Fruit fly (Drosophila melanogaster) whole organism, embryonic: ENCODE measurements around the gene CG2931.
A peak's percentile ranks its signal among the peaks of the same experiment; 100 is the strongest.

ENCODE experiments used
- Asciz ChIP-seq: fragments of 200-800 bp; sonication (Bioruptor generic); optimal IDR thresholded peaks from 2 replicates; lab custom pipeline; 2017; ENCODE audit warnings: missing biosample characterization, mild to moderate bottlenecking, missing genetic modification characterization, missing genetic modification reagents
- CG10321 ChIP-seq: fragments of 200-800 bp; sonication (Bioruptor generic); IDR thresholded peaks from 2 replicates; pipeline ENCODE4 v1.3.6; 2022; ENCODE audit warnings: missing biosample characterization, missing genetic modification characterization
- CG11085 ChIP-seq: fragments of 200-800 bp; sonication (Bioruptor generic); IDR thresholded peaks from 2 replicates; pipeline ENCODE4 v1.3.6; 2022; ENCODE audit warnings: missing biosample characterization, missing genetic modification characterization
- CG1233 ChIP-seq: fragments of 200-800 bp; sonication (Bioruptor generic); optimal IDR thresholded peaks from 4 replicates; lab custom pipeline; 2018; ENCODE audit warnings: missing biosample characterization, mild to moderate bottlenecking, missing genetic modification characterization
- CG13287 ChIP-seq: fragments of 200-800 bp; sonication (Bioruptor generic); IDR thresholded peaks from 2 replicates; pipeline ENCODE4 v1.3.6; 2022; ENCODE audit warnings: missing biosample characterization, missing genetic modification characterization; ENCODE audit not compliant: partially characterized antibody
- CG1529 ChIP-seq: fragments of 200-800 bp; sonication (Bioruptor generic); optimal IDR thresholded peaks from 3 replicates; lab custom pipeline; 2018; ENCODE audit warnings: missing biosample characterization, missing genetic modification characterization
- CG1603 ChIP-seq: fragments of 200-800 bp; sonication (Bioruptor generic); optimal IDR thresholded peaks from 2 replicates; lab custom pipeline; 2019; ENCODE audit warnings: missing biosample characterization, mild to moderate bottlenecking, missing genetic modification characterization, moderate library complexity
- CG16813 ChIP-seq: fragments of 200-800 bp; sonication (Bioruptor generic); IDR thresholded peaks from 3 replicates; pipeline ENCODE4 v1.3.6; 2022; ENCODE audit warnings: missing biosample characterization, missing genetic modification characterization; ENCODE audit not compliant: partially characterized antibody
- CG17361 ChIP-seq: fragments of 200-800 bp; sonication (Bioruptor generic); IDR thresholded peaks from 3 replicates; pipeline ENCODE4 v1.3.6; 2022; ENCODE audit warnings: missing biosample characterization, missing genetic modification characterization
- CG17829 ChIP-seq: fragments of 200-800 bp; optimal IDR thresholded peaks from 2 replicates; lab custom pipeline; 2019; ENCODE audit warnings: missing biosample characterization, mild to moderate bottlenecking, missing genetic modification characterization, moderate library complexity
- CG18619 ChIP-seq: fragments of 200-800 bp; sonication (Bioruptor generic); optimal IDR thresholded peaks from 3 replicates; lab custom pipeline; 2017; ENCODE audit warnings: missing biosample characterization, mild to moderate bottlenecking, missing genetic modification characterization
- CG33213 ChIP-seq: fragments of 200-800 bp; sonication (Bioruptor generic); optimal IDR thresholded peaks from 3 replicates; lab custom pipeline; 2016; ENCODE audit warnings: missing biosample characterization, missing genetic modification characterization
- CG3407 ChIP-seq: fragments of 200-800 bp; sonication (Bioruptor generic); optimal IDR thresholded peaks from 2 replicates; lab custom pipeline; 2018; ENCODE audit warnings: missing biosample characterization, mild to moderate bottlenecking, missing genetic modification characterization
- CG4328 ChIP-seq: fragments of 200-800 bp; sonication (Bioruptor generic); optimal IDR thresholded peaks from 3 replicates; lab custom pipeline; 2017; ENCODE audit warnings: missing biosample characterization, missing genetic modification reagents, missing genetic modification characterization
- CG6654 ChIP-seq: fragments of 200-800 bp; sonication (Bioruptor generic); optimal IDR thresholded peaks from 2 replicates; lab custom pipeline; 2017; ENCODE audit warnings: missing biosample characterization, mild to moderate bottlenecking, missing genetic modification characterization
- CG7556 ChIP-seq: fragments of 200-800 bp; sonication (Bioruptor generic); optimal IDR thresholded peaks from 2 replicates; lab custom pipeline; 2017; ENCODE audit warnings: missing biosample characterization, mild to moderate bottlenecking, missing genetic modification characterization
- CG7839 ChIP-seq: fragments of 200-800 bp; sonication (Bioruptor generic); optimal IDR thresholded peaks from 3 replicates; lab custom pipeline; 2018; ENCODE audit warnings: missing biosample characterization, mild to moderate bottlenecking, missing genetic modification characterization, moderate library complexity
- CG8388 ChIP-seq: fragments of 200-800 bp; sonication (Bioruptor generic); optimal IDR thresholded peaks from 2 replicates; lab custom pipeline; 2019; ENCODE audit warnings: missing biosample characterization, mild to moderate bottlenecking, missing genetic modification characterization, moderate library complexity
- CG9437 ChIP-seq: fragments of 200-800 bp; sonication (Bioruptor generic); optimal IDR thresholded peaks from 2 replicates; lab custom pipeline; 2018; ENCODE audit warnings: missing biosample characterization, mild to moderate bottlenecking, missing genetic modification characterization
- CG9817 ChIP-seq: fragments of 200-800 bp; sonication (Bioruptor generic); optimal IDR thresholded peaks from 2 replicates; lab custom pipeline; 2018; ENCODE audit warnings: missing biosample characterization, mild to moderate bottlenecking, missing genetic modification characterization, moderate library complexity
- Dip2 ChIP-seq: fragments of 200-800 bp; sonication (Bioruptor generic); IDR thresholded peaks from 2 replicates; pipeline ENCODE4 v1.3.6; 2022; ENCODE audit warnings: missing biosample characterization, missing genetic modification characterization
- Dip3 ChIP-seq: fragments of 200-800 bp; sonication (Bioruptor generic); optimal IDR thresholded peaks from 3 replicates; lab custom pipeline; 2016; ENCODE audit warnings: missing biosample characterization, missing genetic modification characterization
- Doc2 ChIP-seq: fragments of 200-800 bp; sonication (Bioruptor generic); IDR thresholded peaks from 2 replicates; pipeline ENCODE4 v1.3.6; 2022; ENCODE audit warnings: missing biosample characterization, missing genetic modification characterization
- Fer2 ChIP-seq: fragments of 200-800 bp; sonication (Bioruptor generic); optimal IDR thresholded peaks from 2 replicates; lab custom pipeline; 2018; ENCODE audit warnings: missing biosample characterization, mild to moderate bottlenecking, missing genetic modification characterization, moderate library complexity
- HLH4C ChIP-seq: fragments of 200-800 bp; sonication (Bioruptor generic); IDR thresholded peaks from 3 replicates; pipeline ENCODE4 v1.3.6; 2022; ENCODE audit warnings: missing biosample characterization, missing genetic modification characterization; ENCODE audit not compliant: partially characterized antibody
- Mad ChIP-seq: fragments of 200-800 bp; sonication (Bioruptor generic); optimal IDR thresholded peaks from 2 replicates; lab custom pipeline; 2016; ENCODE audit warnings: missing biosample characterization, missing genetic modification characterization
- Myb ChIP-seq: fragments of 200-800 bp; sonication (Bioruptor generic); optimal IDR thresholded peaks from 2 replicates; lab custom pipeline; 2016; ENCODE audit warnings: missing biosample characterization, missing genetic modification characterization
- Nf-YC ChIP-seq: fragments of 200-800 bp; optimal IDR thresholded peaks from 3 replicates; lab custom pipeline; 2019; ENCODE audit warnings: missing biosample characterization, mild to moderate bottlenecking, missing genetic modification characterization, moderate library complexity
- NfI ChIP-seq: fragments of 200-800 bp; sonication (Bioruptor generic); optimal IDR thresholded peaks from 3 replicates; lab custom pipeline; 2018; ENCODE audit warnings: missing biosample characterization, mild to moderate bottlenecking, missing genetic modification characterization, moderate library complexity
- ash1 ChIP-seq: fragments of 200-800 bp; sonication (Bioruptor generic); optimal IDR thresholded peaks from 2 replicates; lab custom pipeline; 2018; ENCODE audit warnings: missing biosample characterization, mild to moderate bottlenecking, missing genetic modification characterization
- bcd ChIP-seq: fragments of 200-800 bp; sonication (Bioruptor generic); optimal IDR thresholded peaks from 2 replicates; lab custom pipeline; 2017; ENCODE audit warnings: missing biosample characterization, mild to moderate bottlenecking, missing genetic modification characterization
- bowl ChIP-seq: fragments of 200-800 bp; sonication (Bioruptor generic); IDR thresholded peaks from 2 replicates; pipeline ENCODE4 v1.3.6; 2022; ENCODE audit warnings: missing biosample characterization, missing genetic modification characterization
- br ChIP-seq: fragments of >200 bp; optimal IDR thresholded peaks from 2 replicates; lab custom pipeline; 2017
- chinmo ChIP-seq: fragments of 200-800 bp; sonication (Bioruptor generic); IDR thresholded peaks from 4 replicates; pipeline ENCODE4 v1.3.6; 2022; ENCODE audit warnings: missing biosample characterization, missing genetic modification characterization; ENCODE audit not compliant: partially characterized antibody
- ci ChIP-seq: fragments of 200-800 bp; sonication (Bioruptor generic); IDR thresholded peaks from 3 replicates; pipeline ENCODE4 v1.3.6; 2022; ENCODE audit warnings: missing biosample characterization, missing genetic modification characterization
- cwo ChIP-seq: fragments of 200-800 bp; sonication (Bioruptor generic); optimal IDR thresholded peaks from 3 replicates; lab custom pipeline; 2017; ENCODE audit warnings: missing biosample characterization, missing genetic modification characterization, mild to moderate bottlenecking, moderate library complexity, missing genetic modification reagents
- dimm ChIP-seq: fragments of 200-800 bp; sonication (Bioruptor generic); IDR thresholded peaks from 2 replicates; pipeline ENCODE4 v1.3.6; 2022; ENCODE audit warnings: missing biosample characterization, missing genetic modification characterization
- dmrt11E ChIP-seq: fragments of 200-800 bp; sonication (Bioruptor generic); optimal IDR thresholded peaks from 3 replicates; lab custom pipeline; 2018; ENCODE audit warnings: missing biosample characterization, mild to moderate bottlenecking, missing genetic modification characterization, moderate library complexity
- eyg ChIP-seq: fragments of 200-800 bp; sonication (Bioruptor generic); optimal IDR thresholded peaks from 3 replicates; lab custom pipeline; 2016; ENCODE audit warnings: missing biosample characterization, missing genetic modification characterization
- her ChIP-seq: fragments of 200-800 bp; sonication (Bioruptor generic); optimal IDR thresholded peaks from 2 replicates; lab custom pipeline; 2016; ENCODE audit warnings: missing biosample characterization, missing genetic modification characterization
- jumu ChIP-seq: fragments of 200-800 bp; sonication (Bioruptor generic); optimal IDR thresholded peaks from 3 replicates; lab custom pipeline; 2016; ENCODE audit warnings: missing biosample characterization, missing genetic modification characterization
- onecut ChIP-seq: fragments of 200-800 bp; sonication (Bioruptor generic); IDR thresholded peaks from 2 replicates; pipeline ENCODE4 v1.3.6; 2022; ENCODE audit warnings: missing biosample characterization, missing genetic modification characterization
- phol ChIP-seq: fragments of 200-800 bp; sonication (Bioruptor generic); optimal IDR thresholded peaks from 3 replicates; lab custom pipeline; 2018; ENCODE audit warnings: missing biosample characterization, mild to moderate bottlenecking, missing genetic modification characterization, moderate library complexity
- prd ChIP-seq, 3 experiments: fragments of >200 bp in 2 of 3; fragments of 200-800 bp in 1 of 3; sonication (Bioruptor generic) in 1 of 3; optimal IDR thresholded peaks in 2 of 3; IDR thresholded peaks in 1 of 3; 2 replicates in 2 of 3; 3 replicates in 1 of 3; pipeline versions ENCODE4 v1.3.6 to Lab custom; 2017 to 2022; ENCODE audit warnings: missing biosample characterization in 1 of 3, missing genetic modification characterization in 1 of 3
- run ChIP-seq: fragments of 200-800 bp; sonication (Bioruptor generic); optimal IDR thresholded peaks from 3 replicates; lab custom pipeline; 2018; ENCODE audit warnings: missing biosample characterization, mild to moderate bottlenecking, missing genetic modification characterization
- vnd ChIP-seq: fragments of 200-800 bp; sonication (Bioruptor generic); IDR thresholded peaks from 3 replicates; pipeline ENCODE4 v1.3.6; 2022; ENCODE audit warnings: missing biosample characterization, missing genetic modification characterization; ENCODE audit not compliant: partially characterized antibody
- wek ChIP-seq: fragments of 200-800 bp; sonication (Bioruptor generic); optimal IDR thresholded peaks from 3 replicates; lab custom pipeline; 2018; ENCODE audit warnings: missing biosample characterization, mild to moderate bottlenecking, missing genetic modification characterization, moderate library complexity
- yki ChIP-seq: fragments of >200 bp; optimal IDR thresholded peaks from 3 replicates; lab custom pipeline; 2018
- zen2 ChIP-seq: fragments of 200-800 bp; sonication (Bioruptor generic); IDR thresholded peaks from 3 replicates; pipeline ENCODE4 v1.3.6; 2022; ENCODE audit warnings: missing biosample characterization, missing genetic modification characterization; ENCODE audit not compliant: partially characterized antibody

Gene CG2931

DNA sequence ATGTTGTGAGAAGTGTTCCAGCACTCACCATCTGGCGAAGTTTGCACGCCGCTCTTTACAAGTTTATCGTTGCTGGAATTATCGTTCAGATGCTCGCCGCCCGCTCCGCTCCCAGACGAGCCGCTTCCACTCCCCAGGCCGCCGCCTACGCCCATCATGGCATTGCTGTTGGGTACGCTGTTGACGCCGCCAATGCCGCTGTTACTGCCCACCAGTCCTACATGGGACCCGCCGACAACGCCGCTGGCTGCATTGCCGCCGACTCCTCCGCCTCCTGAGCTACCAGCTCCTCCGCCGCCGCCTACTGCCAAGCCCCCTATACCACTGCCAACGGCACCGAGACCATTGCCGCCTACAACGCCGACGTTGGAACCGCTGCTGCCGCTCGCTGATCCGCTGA, 40.0 kb upstream of the CG2931 start (continued):
- 0 out of 3 replicates have a peak, but pooled peaks have one; percentile 25 for TF ChIP-seq ci
- no peak for TF ChIP-seq run
- TF ChIP-seq CG13287 (GFP tag; lab: Robert Waterston, UW), result no peak
- TF ChIP-seq her (GFP tag; lab: Kevin White, UChicago), result no peak
- TF ChIP-seq CG10321 (GFP tag; lab: Robert Waterston, UW), result no peak
- TF ChIP-seq Fer2 (tag; lab: Kevin White, UChicago), result no peak

DNA sequence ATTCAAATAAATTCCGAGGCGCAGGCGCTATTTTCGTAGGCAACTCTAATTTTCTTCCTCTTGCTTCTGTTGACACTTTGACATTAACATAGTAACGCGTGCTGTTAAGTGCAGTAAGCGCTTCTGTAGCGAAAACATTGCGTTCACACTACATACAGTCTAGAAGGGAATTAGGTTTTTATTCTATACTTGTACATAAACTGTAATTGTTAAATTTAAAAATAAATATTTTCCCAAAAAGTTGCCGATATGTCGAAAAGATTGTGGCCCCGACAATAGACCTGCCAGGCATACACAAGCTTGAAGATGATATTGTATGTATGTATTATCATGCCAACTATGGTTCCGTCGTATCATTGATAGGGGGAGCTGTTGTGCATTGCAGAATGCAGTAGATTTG, 38.1 kb upstream of the CG2931 start, which contains the start of gene asl:
Gene asl, minus strand, starts transcription at position 67 of the 400 bp plus-strand sequence.
- TF ChIP-seq CG6654 (peak; percentile 38), CG11085 (GFP tag; lab: Robert Waterston, UW) (peak; percentile 54; the same call in 1 of the 2 replicates), ash1 (no peak), bcd (GFP tag; lab: Kevin White, UChicago) (peak; percentile 62), Myb (GFP tag; lab: Kevin White, UChicago) (peak; percentile 44), CG7556 (GFP tag; lab: Kevin White, UChicago) (peak; percentile 33), cwo (GFP tag; lab: Kevin White, UChicago) (peak; percentile 22), jumu (GFP tag; lab: Kevin White, UChicago) (peak; percentile 30), Doc2 (GFP tag; lab: Robert Waterston, UW) (no peak), CG7839 (tag; lab: Kevin White, UChicago) (no peak), dmrt11E (tag; lab: Kevin White, UChicago) (peak; percentile 65), eyg (GFP tag; lab: Kevin White, UChicago) (peak; percentile 32), HLH4C (no peak), br (lab: Kevin White, UChicago) (no peak), CG17829 (peak; percentile 85), NfI (peak; percentile 71), Nf-YC (tag; lab: Kevin White, UChicago) (peak; percentile 68), phol (tag; lab: Kevin White, UChicago) (peak; percentile 81), Asciz (GFP tag; lab: Kevin White, UChicago) (peak; percentile 36), CG18619 (GFP tag; lab: Kevin White, UChicago) (peak; percentile 56), CG3407 (GFP tag; lab: Kevin White, UChicago) (no peak), CG9817 (tag; lab: Kevin White, UChicago) (peak; percentile 77), vnd (GFP tag; lab: Robert Waterston, UW) (no peak), CG8388 (GFP tag; lab: Kevin White, UChicago) (peak; percentile 57), bowl (GFP tag; lab: Robert Waterston, UW) (no peak), wek (GFP tag; lab: Kevin White, UChicago) (peak; percentile 50), CG1603 (tag; lab: Kevin White, UChicago) (peak; percentile 79), prd (optimal IDR thresholded peaks at IDR 0.05; lab: Kevin White, UChicago) (no peak), prd (GFP tag; IDR thresholded peaks at IDR 0.05; lab: Robert Waterston, UW) (peak; percentile 39; the same call in 1 of the 3 replicates), Dip3 (GFP tag; lab: Kevin White, UChicago) (peak; percentile 73), CG33213 (peak; percentile 66), dimm (GFP tag; lab: Robert Waterston, UW) (no peak), CG1233 (GFP tag; lab: Kevin White, UChicago) (peak; percentile 49), CG16813 (GFP tag; lab: Robert Waterston, UW) (peak; percentile 39; the same call in 1 of the 3 replicates), yki (no peak), CG1529 (GFP tag; lab: Kevin White, UChicago) (no peak), Mad (GFP tag; lab: Kevin White, UChicago) (peak; percentile 58), Dip2 (GFP tag; lab: Robert Waterston, UW) (no peak), chinmo (GFP tag; lab: Robert Waterston, UW) (0 out of 4 replicates have a peak, but pooled peaks have one; percentile 58), CG17361 (GFP tag; lab: Robert Waterston, UW) (peak; percentile 83), onecut (peak; percentile 58), CG4328 (GFP tag; lab: Kevin White, UChicago) (peak; percentile 7), CG9437 (GFP tag; lab: Kevin White, UChicago) (peak; percentile 46), zen2 (GFP tag; lab: Robert Waterston, UW) (no peak)
